Worm (Caenorhabditis elegans): Measurements from ENCODE around the gene Y43B11AR.3.

The Y43B11AR.3 gene

ce11 chrIV:7039476-7040261, 43.8 kb downstream of the Y43B11AR.3 start, which contains the start of the genes cogc-2 and klp-18:
TSS of gene cogc-2 (minus strand) at chrIV:7039580.
TSS of gene klp-18 (plus strand) at chrIV:7040211.
- TF ChIP-seq grh-1 (GFP tag; IDR thresholded peaks at IDR 0.05) (peak; percentile 78), fkh-8 (tag; optimal IDR thresholded peaks at IDR 0.05) (peak; percentile 67), ceh-8 (GFP tag; optimal IDR thresholded peaks at IDR 0.05) (peak; percentile 45), pqm-1 (tag; optimal IDR thresholded peaks at IDR 0.05) (no peak), isw-1 (GFP tag; IDR thresholded peaks at IDR 0.05) (peak; percentile 73), egl-27 (tag; optimal IDR thresholded peaks at IDR 0.05) (no peak), elt-2 (tag; optimal IDR thresholded peaks at IDR 0.05) (peak; percentile 50), unc-130 (tag; optimal IDR thresholded peaks at IDR 0.05) (peak; percentile 96), nhr-90 (tag; optimal IDR thresholded peaks at IDR 0.05; ENCODE audit: poor library complexity) (peak; percentile 85), aha-1 (tag; optimal IDR thresholded peaks at IDR 0.05) (no peak), lin-39 (tag; optimal IDR thresholded peaks at IDR 0.05) (peak; percentile 75), lin-15B (tag; optimal IDR thresholded peaks at IDR 0.05) (peak; percentile 75), unc-62 (GFP tag; optimal IDR thresholded peaks at IDR 0.05) (no peak), nhr-76 (tag; optimal IDR thresholded peaks at IDR 0.05) (peak; percentile 69), nhr-47 (tag; optimal IDR thresholded peaks at IDR 0.05) (peak; percentile 88), pax-3 (tag; optimal IDR thresholded peaks at IDR 0.05) (peak; percentile 32), mef-2 (tag; optimal IDR thresholded peaks at IDR 0.05) (no peak), vab-15 (tag; optimal IDR thresholded peaks at IDR 0.05) (no peak), ceh-82 (tag; optimal IDR thresholded peaks at IDR 0.05) (peak; percentile 63 to 86 (median 75)), hlh-4 (tag; optimal IDR thresholded peaks at IDR 0.05) (no peak), rnt-1 (tag; optimal IDR thresholded peaks at IDR 0.05) (peak; percentile 93), nhr-12 (tag; optimal IDR thresholded peaks at IDR 0.05) (no peak), fkh-4 (tag; optimal IDR thresholded peaks at IDR 0.05; ENCODE audit: borderline replicate concordance) (peak; percentile 9), nhr-20 (tag; optimal IDR thresholded peaks at IDR 0.05) (peak; percentile 85), blmp-1 (tag; optimal IDR thresholded peaks at IDR 0.05) (peak; percentile 80), ceh-63 (GFP tag; optimal IDR thresholded peaks at IDR 0.05) (no peak), Y116A8C.19 (tag; optimal IDR thresholded peaks at IDR 0.05; ENCODE audit: borderline replicate concordance) (no peak), lsy-2 (tag; optimal IDR thresholded peaks at IDR 0.05) (peak; percentile 87 to 91), mab-9 (GFP tag; IDR thresholded peaks at IDR 0.05) (peak; percentile 59), fos-1 (tag; optimal IDR thresholded peaks at IDR 0.05) (peak; percentile 44), tbx-2 (tag; optimal IDR thresholded peaks at IDR 0.05) (peak; percentile 85), lin-13 (GFP tag; optimal IDR thresholded peaks at IDR 0.05) (peak; percentile 70), tlp-1 (tag; optimal IDR thresholded peaks at IDR 0.05) (no peak), ces-1 (GFP tag; optimal IDR thresholded peaks at IDR 0.05) (no peak), lin-14 (GFP tag; optimal IDR thresholded peaks at IDR 0.05) (peak; percentile 83), ztf-4 (tag; optimal IDR thresholded peaks at IDR 0.05) (peak; percentile 62), snpc-4 (tag; optimal IDR thresholded peaks at IDR 0.05) (peak; percentile 80), C04F5.9 (tag; optimal IDR thresholded peaks at IDR 0.05) (peak; percentile 52), nhr-77 (tag; optimal IDR thresholded peaks at IDR 0.05) (peak; percentile 68), jun-1 (tag; optimal IDR thresholded peaks at IDR 0.05) (peak; percentile 44), elt-3 (tag; optimal IDR thresholded peaks at IDR 0.05) (peak in 2 of 6 experiments; percentile 71 to 86), lin-35 (GFP tag; optimal IDR thresholded peaks at IDR 0.05) (peak; percentile 95 to 99), snu-23 (GFP tag; optimal IDR thresholded peaks at IDR 0.05) (peak; percentile 91), swsn-7 (tag; optimal IDR thresholded peaks at IDR 0.05) (peak; percentile 83), unc-30 (tag; optimal IDR thresholded peaks at IDR 0.05) (no peak), dpl-1 (GFP tag; optimal IDR thresholded peaks at IDR 0.05) (peak; percentile 91 to 96 (median 95)), nhr-19 (GFP tag; conservative IDR thresholded peaks at IDR 0.05) (peak; percentile 90), sup-37 (GFP tag; optimal IDR thresholded peaks at IDR 0.05) (no peak), alr-1 (tag; optimal IDR thresholded peaks at IDR 0.05; ENCODE audit: borderline replicate concordance) (no peak), lir-3 (tag; optimal IDR thresholded peaks at IDR 0.05; ENCODE audit: poor library complexity) (peak; percentile 74), ama-1 (optimal IDR thresholded peaks at IDR 0.05) (no peak)

Measured in whole organism, L1 larva.